Worm (Caenorhabditis elegans) whole organism, L4 larva: Measurements from ENCODE around the gene Y51B9A.5.

Experiments
- R02D3.7 ChIP-seq: fragments of 150-350 bp; sonication (generic microtip); optimal IDR thresholded peaks from 3 replicates; lab custom pipeline; 2014; ENCODE audit warnings: missing biosample characterization, missing genetic modification characterization
- ama-1 ChIP-seq: fragments of 150-350 bp; optimal IDR thresholded peaks from 2 replicates; lab custom pipeline; 2014; ENCODE audit warnings: inconsistent platforms, mixed read lengths
- fos-1 ChIP-seq: fragments of 150-350 bp; optimal IDR thresholded peaks from 2 replicates; lab custom pipeline; 2014; ENCODE audit warnings: missing biosample characterization, missing genetic modification characterization
- hlh-30 ChIP-seq: sonication (generic microtip); optimal IDR thresholded peaks from 2 replicates; lab custom pipeline; 2017; ENCODE audit warnings: antibody characterized with exemption, mild to moderate bottlenecking, missing genetic modification characterization, missing compliant biosample characterization; ENCODE audit not compliant: insufficient read depth
- nhr-6 ChIP-seq: fragments of 150-350 bp; optimal IDR thresholded peaks from 2 replicates; lab custom pipeline; 2014; ENCODE audit warnings: missing biosample characterization, missing genetic modification characterization
- nhr-77 ChIP-seq: fragments of 150-350 bp; optimal IDR thresholded peaks from 2 replicates; lab custom pipeline; 2014; ENCODE audit warnings: missing biosample characterization, missing genetic modification characterization
- unc-39 ChIP-seq: sonication (generic microtip); optimal IDR thresholded peaks from 2 replicates; lab custom pipeline; 2017; ENCODE audit warnings: missing biosample characterization, missing genetic modification characterization
- unc-62 ChIP-seq, 3 experiments: fragments of 150-350 bp in 1 of 3; sonication (generic microtip); optimal IDR thresholded peaks in 2 of 3; peaks in 1 of 3; 1 replicate in 1 of 3; 2 replicates in 2 of 3; lab custom pipeline; 2014 to 2017; ENCODE audit warnings: missing biosample characterization in 3 of 3, missing genetic modification characterization in 3 of 3, missing genetic modification reagents in 3 of 3, missing genotype in 1 of 3
- ztf-11 ChIP-seq: fragments of 150-350 bp; optimal IDR thresholded peaks from 2 replicates; lab custom pipeline; 2014; ENCODE audit warnings: missing biosample characterization, missing genetic modification characterization

ce11 chrII:9372991-9373390 is 31.0 kb upstream of the Y51B9A.5 start, which contains the start of gene C06C3.4:
- TF ChIP-seq ztf-11, result no peak
- no peak for TF ChIP-seq unc-39
- no peak for TF ChIP-seq nhr-77 (tag; lab: Kevin White, UChicago)
- TF ChIP-seq fos-1 (tag; lab: Kevin White, UChicago), result no peak
- no peak for TF ChIP-seq R02D3.7
- TF ChIP-seq unc-62 (GFP tag; optimal IDR thresholded peaks at IDR 0.05 in 1 of 2; lab: Kevin White, UChicago), result no peak
- no peak for TF ChIP-seq unc-62 (tag; optimal IDR thresholded peaks at IDR 0.05; lab: Kevin White, UChicago)
- no peak for TF ChIP-seq ama-1 (lab: Kevin White, UChicago)
- TF ChIP-seq hlh-30 (tag; lab: Kevin White, UChicago), result no peak
- no peak for TF ChIP-seq nhr-6
